Fruit fly (Drosophila melanogaster) whole organism, wandering third instar larva: Measurements from ENCODE around the gene CG8326.
A peak's percentile ranks its signal among the peaks of the same experiment; 100 is the strongest.

Source experiments
- Abd-B ChIP-seq: fragments of >200 bp; optimal IDR thresholded peaks from 2 replicates; lab custom pipeline; 2017; ENCODE audit warnings: missing biosample characterization, missing genetic modification characterization
- CG32264 ChIP-seq: fragments of 200-800 bp; sonication (Bioruptor generic); optimal IDR thresholded peaks from 2 replicates; lab custom pipeline; 2016; ENCODE audit warnings: missing biosample characterization, missing genetic modification characterization
- CG9705 ChIP-seq: fragments of 200-800 bp; sonication (Bioruptor generic); optimal IDR thresholded peaks from 2 replicates; lab custom pipeline; 2018; ENCODE audit warnings: missing biosample characterization, mild to moderate bottlenecking, missing genetic modification characterization
- CrebA ChIP-seq: fragments of 200-800 bp; sonication (Bioruptor generic); optimal IDR thresholded peaks from 2 replicates; lab custom pipeline; 2016; ENCODE audit warnings: missing biosample characterization, mild to moderate bottlenecking, missing genetic modification characterization, borderline replicate concordance
- Dfd ChIP-seq: fragments of >200 bp; optimal IDR thresholded peaks from 2 replicates; lab custom pipeline; 2017; ENCODE audit warnings: missing biosample characterization, missing genetic modification characterization
- Dif ChIP-seq: fragments of 200-275, 200-300 bp; sonication (Bioruptor generic); optimal IDR thresholded peaks from 2 replicates; lab custom pipeline; 2018; ENCODE audit warnings: missing biosample characterization, missing genetic modification characterization; ENCODE audit not compliant: partially characterized antibody
- GATAd ChIP-seq: sonication (Bioruptor generic); optimal IDR thresholded peaks from 2 replicates; lab custom pipeline; 2016; ENCODE audit warnings: missing biosample characterization, missing genetic modification characterization
- HLH106 ChIP-seq: fragments of 200-800 bp; optimal IDR thresholded peaks from 3 replicates; lab custom pipeline; 2019; ENCODE audit warnings: missing biosample characterization, mild to moderate bottlenecking, missing genetic modification characterization, moderate library complexity
- Hnf4 ChIP-seq: fragments of 200-800 bp; sonication (Bioruptor generic); optimal IDR thresholded peaks from 2 replicates; lab custom pipeline; 2016; ENCODE audit warnings: missing biosample characterization, mild to moderate bottlenecking, missing genetic modification characterization
- Hr78 ChIP-seq: fragments of >200 bp; optimal IDR thresholded peaks from 2 replicates; lab custom pipeline; 2017; ENCODE audit warnings: missing biosample characterization, missing genetic modification characterization
- Hr83 ChIP-seq: fragments of 200-300 bp; sonication (Bioruptor generic); optimal IDR thresholded peaks from 2 replicates; lab custom pipeline; 2016; ENCODE audit warnings: missing biosample characterization, mild to moderate bottlenecking, missing genetic modification characterization, moderate library complexity; ENCODE audit not compliant: poor library complexity, severe bottlenecking
- Jra ChIP-seq: sonication (Bioruptor generic); optimal IDR thresholded peaks from 2 replicates; lab custom pipeline; 2016; ENCODE audit warnings: missing biosample characterization, missing genetic modification characterization
- Mio ChIP-seq: sonication (Bioruptor generic); optimal IDR thresholded peaks from 2 replicates; lab custom pipeline; 2016; ENCODE audit warnings: missing biosample characterization, missing genetic modification characterization
- Myc ChIP-seq: fragments of >200 bp; optimal IDR thresholded peaks from 2 replicates; lab custom pipeline; 2017
- N ChIP-seq: fragments of >200 bp; optimal IDR thresholded peaks from 2 replicates; lab custom pipeline; 2018; ENCODE audit warnings: missing biosample characterization, missing external identifiers, missing genetic modification characterization
- OdsH ChIP-seq: fragments of 200-800 bp; sonication (Bioruptor generic); optimal IDR thresholded peaks from 2 replicates; lab custom pipeline; 2016; ENCODE audit warnings: missing biosample characterization, mild to moderate bottlenecking, missing genetic modification characterization
- Rel ChIP-seq, 2 experiments: fragments of 200-800 bp; sonication (Bioruptor generic) in 1 of 2; optimal IDR thresholded peaks; 2 replicates in 1 of 2; 3 replicates in 1 of 2; lab custom pipeline; 2016 to 2019; ENCODE audit warnings: mild to moderate bottlenecking in 2 of 2, missing biosample characterization in 2 of 2, missing genetic modification characterization in 2 of 2, moderate library complexity in 1 of 2
- Sp1 ChIP-seq: fragments of 200-800 bp; sonication (Bioruptor generic); optimal IDR thresholded peaks from 3 replicates; lab custom pipeline; 2019; ENCODE audit warnings: missing biosample characterization, mild to moderate bottlenecking, missing genetic modification characterization, moderate library complexity
- brk ChIP-seq: fragments of 200-800 bp; sonication (Bioruptor generic); optimal IDR thresholded peaks from 2 replicates; lab custom pipeline; 2016; ENCODE audit warnings: missing biosample characterization, mild to moderate bottlenecking, missing genetic modification characterization
- dl ChIP-seq, 2 experiments: fragments of 175-275, 200-275 bp in 1 of 2; fragments of 200-275 bp in 1 of 2; sonication (Bioruptor generic); optimal IDR thresholded peaks; lab custom pipeline; 2018; ENCODE audit warnings: mild to moderate bottlenecking in 2 of 2, missing biosample characterization in 2 of 2, missing genetic modification characterization in 2 of 2, moderate library complexity in 2 of 2; ENCODE audit not compliant: partially characterized antibody in 2 of 2, insufficient read depth in 1 of 2
- dmrt93B ChIP-seq: fragments of 200-800 bp; sonication (Bioruptor generic); optimal IDR thresholded peaks from 2 replicates; lab custom pipeline; 2018; ENCODE audit warnings: missing biosample characterization, mild to moderate bottlenecking, missing genetic modification characterization
- dsf ChIP-seq: sonication (Bioruptor generic); optimal IDR thresholded peaks from 2 replicates; lab custom pipeline; 2016; ENCODE audit warnings: missing biosample characterization, missing genetic modification characterization, borderline replicate concordance
- foxo ChIP-seq, 2 experiments: fragments of 200-800 bp; sonication (Bioruptor generic); optimal IDR thresholded peaks; 2 replicates in 1 of 2; 3 replicates in 1 of 2; lab custom pipeline; 2016 to 2017; ENCODE audit warnings: missing biosample characterization in 2 of 2, missing genetic modification characterization in 2 of 2
- fru ChIP-seq: fragments of 200-800 bp; sonication (Bioruptor generic); optimal IDR thresholded peaks from 3 replicates; lab custom pipeline; 2016; ENCODE audit warnings: missing biosample characterization, mild to moderate bottlenecking, missing genetic modification characterization
- h ChIP-seq: fragments of 200-800 bp; sonication (Bioruptor generic); optimal IDR thresholded peaks from 3 replicates; lab custom pipeline; 2016; ENCODE audit warnings: missing biosample characterization, mild to moderate bottlenecking, missing genetic modification characterization
- jim ChIP-seq: fragments of 175-275, 200-325 bp; sonication (Bioruptor generic); optimal IDR thresholded peaks from 2 replicates; lab custom pipeline; 2016; ENCODE audit warnings: missing biosample characterization, mild to moderate bottlenecking, missing genetic modification characterization
- pan ChIP-seq: fragments of >200 bp; optimal IDR thresholded peaks from 2 replicates; lab custom pipeline; 2017
- psq ChIP-seq: fragments of 200-800 bp; sonication (Bioruptor generic); optimal IDR thresholded peaks from 3 replicates; lab custom pipeline; 2017; ENCODE audit warnings: missing biosample characterization, mild to moderate bottlenecking, missing genetic modification characterization, moderate library complexity
- rgr ChIP-seq: fragments of 200-800 bp; sonication (Bioruptor generic); optimal IDR thresholded peaks from 3 replicates; lab custom pipeline; 2016; ENCODE audit warnings: missing biosample characterization, mild to moderate bottlenecking, missing genetic modification characterization
- sage ChIP-seq: fragments of 200-800 bp; sonication (Bioruptor generic); optimal IDR thresholded peaks from 2 replicates; lab custom pipeline; 2016; ENCODE audit warnings: missing biosample characterization, mild to moderate bottlenecking, missing genetic modification characterization
- sv ChIP-seq: fragments of 200-800 bp; sonication (Bioruptor generic); optimal IDR thresholded peaks from 3 replicates; lab custom pipeline; 2016; ENCODE audit warnings: missing biosample characterization, missing genetic modification characterization
- tai ChIP-seq: sonication (Bioruptor generic); optimal IDR thresholded peaks from 2 replicates; lab custom pipeline; 2016; ENCODE audit warnings: missing biosample characterization, missing genetic modification characterization
- usp ChIP-seq: fragments of >200 bp; optimal IDR thresholded peaks from 2 replicates; lab custom pipeline; 2017; ENCODE audit warnings: missing biosample characterization, missing genetic modification characterization
- woc ChIP-seq: sonication (Bioruptor generic); optimal IDR thresholded peaks from 2 replicates; lab custom pipeline; 2016; ENCODE audit warnings: missing biosample characterization, mild to moderate bottlenecking, missing genetic modification characterization

CG8326 gene

dm6 chrX:17624983-17625401 is 4.3 kb downstream of the CG8326 start (continued):
- no peak for TF ChIP-seq CrebA (GFP tag; lab: Kevin White, UChicago)
- TF ChIP-seq Dfd (GFP tag; lab: Kevin White, UChicago), result no peak

- TF ChIP-seq Dif (GFP tag; lab: Kevin White, UChicago), result no peak
- TF ChIP-seq sage, result no peak
- TF ChIP-seq Abd-B (GFP tag; lab: Kevin White, UChicago), result no peak
- peak; percentile 77 for TF ChIP-seq tai
- no peak for TF ChIP-seq HLH106 (tag; lab: Kevin White, UChicago)
- TF ChIP-seq dsf (GFP tag; lab: Kevin White, UChicago), result no peak
- no peak for TF ChIP-seq sv (GFP tag; lab: Kevin White, UChicago)
- no peak for TF ChIP-seq Hr78
- TF ChIP-seq Myc (lab: Kevin White, UChicago), result no peak
- peak; percentile 56 for TF ChIP-seq brk (GFP tag; lab: Kevin White, UChicago)
- no peak for TF ChIP-seq OdsH (GFP tag; lab: Kevin White, UChicago)
- TF ChIP-seq fru (GFP tag; lab: Kevin White, UChicago), result no peak
- TF ChIP-seq CrebA (GFP tag; lab: Kevin White, UChicago), result no peak
- TF ChIP-seq Rel (GFP tag; optimal IDR thresholded peaks at IDR 0.05; lab: Kevin White, UChicago), result peak; percentile 68
- peak; percentile 76 for TF ChIP-seq Rel (tag; optimal IDR thresholded peaks at IDR 0.05; lab: Kevin White, UChicago)
- TF ChIP-seq usp (GFP tag; lab: Kevin White, UChicago), result no peak
- TF ChIP-seq GATAd (GFP tag; lab: Kevin White, UChicago), result no peak
- TF ChIP-seq dl (GFP tag; optimal IDR thresholded peaks at IDR 0.05; lab: Kevin White, UChicago; ENCODE audit: insufficient read depth in 1 of 2, partially characterized antibody in 2 of 2), result no peak
- no peak for TF ChIP-seq rgr
These were observed 4.9 kb downstream of the CG8326 start for dm6 chrX:17624223-17624982.

DNA sequence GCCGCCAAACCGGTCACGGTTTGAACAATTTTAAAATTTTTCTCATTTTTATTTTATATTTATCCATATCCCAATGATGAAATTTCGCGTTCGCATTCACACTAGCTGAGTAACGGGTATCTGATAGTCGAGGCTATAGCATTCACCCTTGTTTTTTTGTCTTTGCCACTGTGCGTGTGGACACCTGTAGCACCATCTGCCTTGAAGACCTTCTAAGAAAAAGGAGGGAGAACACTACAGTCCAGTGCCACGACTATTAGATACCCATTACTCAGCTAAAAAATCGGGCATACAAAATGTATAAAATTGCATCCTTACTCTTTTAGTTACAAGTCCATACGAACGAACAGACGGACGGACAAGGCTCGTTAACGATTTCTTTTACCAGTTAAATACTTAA is 7.1 kb downstream of the CG8326 start:
- no peak for TF ChIP-seq usp (GFP tag; lab: Kevin White, UChicago)
- TF ChIP-seq Dfd (GFP tag; lab: Kevin White, UChicago), result peak; percentile 41

- TF ChIP-seq Mio (GFP tag; lab: Kevin White, UChicago), result no peak
- no peak for TF ChIP-seq brk (GFP tag; lab: Kevin White, UChicago)
- no peak for TF ChIP-seq GATAd (GFP tag; lab: Kevin White, UChicago)
- TF ChIP-seq Dif (GFP tag; lab: Kevin White, UChicago), result no peak
- no peak for TF ChIP-seq Sp1
- TF ChIP-seq Hr78, result no peak
- TF ChIP-seq tai, result no peak
- no peak for TF ChIP-seq psq (GFP tag; lab: Kevin White, UChicago)
- no peak for TF ChIP-seq h (GFP tag; lab: Kevin White, UChicago)
- TF ChIP-seq usp (GFP tag; lab: Kevin White, UChicago), result no peak
- no peak for TF ChIP-seq jim (GFP tag; lab: Kevin White, UChicago)
- no peak for TF ChIP-seq Myc (lab: Kevin White, UChicago)
These were observed 17.8 kb downstream of the CG8326 start for dm6 chrX:17611455-17611854.

DNA sequence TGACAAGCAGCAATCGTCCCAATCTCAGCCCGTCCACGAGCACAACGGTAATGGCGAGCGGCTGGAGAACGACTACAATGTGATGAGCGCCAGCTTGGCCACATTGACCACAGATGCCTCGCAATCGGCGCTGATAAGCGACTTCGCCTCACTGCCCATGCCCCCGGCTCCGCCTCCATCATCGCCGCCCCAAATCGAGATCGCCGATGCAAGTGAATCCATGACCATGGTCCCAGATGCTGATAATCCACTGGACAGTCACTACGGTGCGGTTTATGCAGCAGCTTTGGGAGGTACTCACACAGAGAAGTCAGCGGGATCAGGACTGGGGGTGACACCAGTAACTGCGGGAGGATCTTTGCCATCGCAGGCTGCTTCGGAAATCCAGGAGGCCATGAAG is 26.8 kb downstream of the CG8326 start:
- TF ChIP-seq dl (GFP tag; optimal IDR thresholded peaks at IDR 0.05; lab: Kevin White, UChicago; ENCODE audit: insufficient read depth in 1 of 2, partially characterized antibody in 2 of 2) (no peak), tai (no peak), Hr78 (no peak), jim (GFP tag; lab: Kevin White, UChicago) (no peak), N (GFP tag; lab: Kevin White, UChicago) (no peak), Dif (GFP tag; lab: Kevin White, UChicago) (no peak), Mio (GFP tag; lab: Kevin White, UChicago) (no peak), Myc (lab: Kevin White, UChicago) (no peak), woc (no peak), GATAd (GFP tag; lab: Kevin White, UChicago) (no peak), dsf (GFP tag; lab: Kevin White, UChicago) (no peak), sage (no peak)

DNA sequence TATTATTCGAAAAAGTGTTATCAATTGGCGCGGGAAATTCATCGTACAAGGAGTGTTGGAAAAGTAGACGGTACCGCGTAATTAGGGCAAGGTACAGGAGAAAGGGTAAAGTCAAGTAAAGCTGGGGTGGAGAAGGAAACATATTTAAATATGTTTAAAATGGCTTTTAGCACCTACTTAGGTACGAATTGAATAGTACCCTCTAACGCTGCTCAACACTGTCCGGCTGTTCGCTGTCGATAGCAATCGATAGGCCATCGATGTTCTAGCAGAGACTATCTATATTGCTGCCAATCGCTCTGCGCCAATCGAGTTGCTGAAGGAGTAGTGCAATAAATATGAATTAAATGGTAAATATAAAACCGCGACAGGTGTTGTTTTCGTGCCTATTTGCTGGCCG is 30.0 kb downstream of the CG8326 start, which contains the start of gene X11L:
Gene X11L, plus strand, starts transcription at position 279 of the 400 bp plus-strand sequence.
- peak; percentile 89 for TF ChIP-seq h (GFP tag; lab: Kevin White, UChicago)
- no peak for TF ChIP-seq Rel (GFP tag; optimal IDR thresholded peaks at IDR 0.05; lab: Kevin White, UChicago)
- TF ChIP-seq Rel (tag; optimal IDR thresholded peaks at IDR 0.05; lab: Kevin White, UChicago), result peak; percentile 32
- TF ChIP-seq OdsH (GFP tag; lab: Kevin White, UChicago), result peak; percentile 83
- peak; percentile 52 for TF ChIP-seq dsf (GFP tag; lab: Kevin White, UChicago)
- TF ChIP-seq sv (GFP tag; lab: Kevin White, UChicago), result peak; percentile 59
- peak; percentile 25 for TF ChIP-seq CG9705 (GFP tag; lab: Kevin White, UChicago)
- peak; percentile 91 for TF ChIP-seq Hnf4 (GFP tag; lab: Kevin White, UChicago)
- TF ChIP-seq dmrt93B (GFP tag; lab: Kevin White, UChicago), result no peak
- peak; percentile 63 for TF ChIP-seq HLH106 (tag; lab: Kevin White, UChicago)
- no peak for TF ChIP-seq pan
- TF ChIP-seq foxo (GFP tag; optimal IDR thresholded peaks at IDR 0.05; lab: Kevin White, UChicago), result peak in 1 of 2 experiments; percentile 87
- TF ChIP-seq Sp1, result peak; percentile 56
- TF ChIP-seq psq (GFP tag; lab: Kevin White, UChicago), result peak; percentile 72
- TF ChIP-seq woc, result peak; percentile 70
- TF ChIP-seq usp (GFP tag; lab: Kevin White, UChicago), result no peak
- peak; percentile 87 for TF ChIP-seq Jra (GFP tag; lab: Kevin White, UChicago)
- peak; percentile 21 for TF ChIP-seq CG32264
- no peak for TF ChIP-seq Hr78
- TF ChIP-seq Hr83, result peak; percentile 82
